Fruit fly (Drosophila melanogaster) whole organism, embryonic: Measurements from ENCODE around the gene Npc2f.

Experiments
- ATbp ChIP-seq: fragments of 200-800 bp; sonication (Bioruptor generic); optimal IDR thresholded peaks from 2 replicates; lab custom pipeline; 2017; ENCODE audit warnings: missing biosample characterization, mild to moderate bottlenecking, missing genetic modification characterization, missing genetic modification reagents
- CG10366 ChIP-seq: fragments of 200-800 bp; sonication (Bioruptor generic); IDR thresholded peaks from 2 replicates; pipeline ENCODE4 v1.3.6; 2022; ENCODE audit warnings: missing biosample characterization, missing genetic modification characterization
- CG10565 ChIP-seq: fragments of 200-800 bp; sonication (Bioruptor generic); optimal IDR thresholded peaks from 3 replicates; lab custom pipeline; 2016; ENCODE audit warnings: missing biosample characterization, mild to moderate bottlenecking, missing genetic modification characterization
- CG10979 ChIP-seq: fragments of 200-800 bp; sonication (Bioruptor generic); optimal IDR thresholded peaks from 2 replicates; lab custom pipeline; 2018; ENCODE audit warnings: missing biosample characterization, mild to moderate bottlenecking, missing genetic modification characterization, moderate library complexity
- CG11723 ChIP-seq: fragments of 200-800 bp; sonication (Bioruptor generic); optimal IDR thresholded peaks from 2 replicates; lab custom pipeline; 2017; ENCODE audit warnings: missing biosample characterization, mild to moderate bottlenecking, missing genetic modification characterization
- CG14014 ChIP-seq: fragments of 200-800 bp; sonication (Bioruptor generic); IDR thresholded peaks from 2 replicates; pipeline ENCODE4 v1.3.6; 2022; ENCODE audit warnings: missing biosample characterization, missing genetic modification characterization
- CG14050 ChIP-seq: fragments of 200-800 bp; sonication (Bioruptor generic); IDR thresholded peaks from 3 replicates; pipeline ENCODE4 v1.3.6; 2022; ENCODE audit warnings: missing biosample characterization, missing genetic modification characterization
- CG14860 ChIP-seq: fragments of 200-800 bp; sonication (Bioruptor generic); IDR thresholded peaks from 3 replicates; pipeline ENCODE4 v1.3.6; 2022; ENCODE audit warnings: missing biosample characterization, missing genetic modification characterization; ENCODE audit not compliant: partially characterized antibody
- CG15479 ChIP-seq: fragments of 200-800 bp; sonication (Bioruptor generic); optimal IDR thresholded peaks from 3 replicates; lab custom pipeline; 2019; ENCODE audit warnings: missing biosample characterization, mild to moderate bottlenecking, missing genetic modification characterization, moderate library complexity
- CG15514 ChIP-seq: fragments of 200-800 bp; sonication (Bioruptor generic); optimal IDR thresholded peaks from 3 replicates; lab custom pipeline; 2017; ENCODE audit warnings: missing biosample characterization, missing genetic modification characterization, mild to moderate bottlenecking, moderate library complexity, missing genetic modification reagents
- CG1602 ChIP-seq: fragments of 200-800 bp; sonication (Bioruptor generic); optimal IDR thresholded peaks from 3 replicates; lab custom pipeline; 2016; ENCODE audit warnings: missing biosample characterization, missing genetic modification characterization
- CG1647 ChIP-seq: fragments of 200-800 bp; sonication (Bioruptor generic); optimal IDR thresholded peaks from 3 replicates; lab custom pipeline; 2016; ENCODE audit warnings: missing biosample characterization, missing genetic modification characterization
- CG16863 ChIP-seq: fragments of 200-800 bp; sonication (Bioruptor generic); optimal IDR thresholded peaks from 3 replicates; lab custom pipeline; 2016; ENCODE audit warnings: missing biosample characterization, missing genetic modification characterization
- CG17612 ChIP-seq: fragments of 200-800 bp; sonication (Bioruptor generic); IDR thresholded peaks from 2 replicates; pipeline ENCODE4 v1.3.6; 2022; ENCODE audit warnings: missing biosample characterization, missing genetic modification characterization
- CG18619 ChIP-seq: fragments of 200-800 bp; sonication (Bioruptor generic); optimal IDR thresholded peaks from 3 replicates; lab custom pipeline; 2017; ENCODE audit warnings: missing biosample characterization, mild to moderate bottlenecking, missing genetic modification characterization
- CG2202 ChIP-seq: fragments of 200-800 bp; sonication (Bioruptor generic); optimal IDR thresholded peaks from 2 replicates; lab custom pipeline; 2018; ENCODE audit warnings: missing biosample characterization, mild to moderate bottlenecking, missing genetic modification characterization
- CG30020 ChIP-seq: fragments of 200-800 bp; optimal IDR thresholded peaks from 2 replicates; lab custom pipeline; 2019; ENCODE audit warnings: missing biosample characterization, mild to moderate bottlenecking, missing genetic modification characterization, moderate library complexity
- CG31388 ChIP-seq: fragments of 200-800 bp; sonication (Bioruptor generic); optimal IDR thresholded peaks from 2 replicates; lab custom pipeline; 2016; ENCODE audit warnings: missing biosample characterization, missing genetic modification characterization
- CG32767 ChIP-seq: fragments of 200-800 bp; sonication (Bioruptor generic); IDR thresholded peaks from 2 replicates; pipeline ENCODE4 v1.3.6; 2022; ENCODE audit warnings: missing biosample characterization, missing genetic modification characterization
- CG4707 ChIP-seq: fragments of 200-800 bp; sonication (Bioruptor generic); optimal IDR thresholded peaks from 2 replicates; lab custom pipeline; 2018; ENCODE audit warnings: missing biosample characterization, mild to moderate bottlenecking, missing genetic modification characterization, moderate library complexity
- CG5245 ChIP-seq: fragments of 200-800 bp; sonication (Bioruptor generic); optimal IDR thresholded peaks from 3 replicates; lab custom pipeline; 2016; ENCODE audit warnings: missing biosample characterization, missing genetic modification characterization
- CG8281 ChIP-seq: fragments of 200-800 bp; sonication (Bioruptor generic); optimal IDR thresholded peaks from 2 replicates; lab custom pipeline; 2018; ENCODE audit warnings: missing biosample characterization, mild to moderate bottlenecking, missing genetic modification characterization, moderate library complexity
- CG9215 ChIP-seq: fragments of 200-800 bp; sonication (Bioruptor generic); IDR thresholded peaks from 2 replicates; pipeline ENCODE4 v1.3.6; 2022; ENCODE audit warnings: missing biosample characterization, missing genetic modification characterization
- D19A ChIP-seq: fragments of 200-800 bp; optimal IDR thresholded peaks from 3 replicates; lab custom pipeline; 2019; ENCODE audit warnings: missing biosample characterization, mild to moderate bottlenecking, missing genetic modification characterization, moderate library complexity
- D19B ChIP-seq: fragments of 200-800 bp; sonication (Bioruptor generic); optimal IDR thresholded peaks from 2 replicates; lab custom pipeline; 2017; ENCODE audit warnings: missing biosample characterization, mild to moderate bottlenecking, missing genetic modification characterization
- H15 ChIP-seq: fragments of 200-800 bp; sonication (Bioruptor generic); IDR thresholded peaks from 3 replicates; pipeline ENCODE4 v1.3.6; 2022; ENCODE audit warnings: missing biosample characterization, missing genetic modification characterization
- Hr3 ChIP-seq: fragments of 200-800 bp; sonication (Bioruptor generic); optimal IDR thresholded peaks from 3 replicates; lab custom pipeline; 2016; ENCODE audit warnings: missing biosample characterization, missing genetic modification characterization
- Kr ChIP-seq: fragments of 200-800 bp; sonication (Bioruptor generic); optimal IDR thresholded peaks from 2 replicates; lab custom pipeline; 2017; ENCODE audit warnings: missing biosample characterization, mild to moderate bottlenecking, missing genetic modification characterization
- Mrtf ChIP-seq: fragments of 200-800 bp; sonication (Bioruptor generic); IDR thresholded peaks from 3 replicates; pipeline ENCODE4 v1.3.6; 2022; ENCODE audit warnings: missing biosample characterization, missing genetic modification characterization
- Poxn ChIP-seq: fragments of 200-800 bp; sonication (Bioruptor generic); IDR thresholded peaks from 2 replicates; pipeline ENCODE4 v1.3.6; 2022; ENCODE audit warnings: missing biosample characterization, missing genetic modification characterization
- Xbp1 ChIP-seq: fragments of 200-800 bp; sonication (Bioruptor generic); optimal IDR thresholded peaks from 3 replicates; lab custom pipeline; 2016; ENCODE audit warnings: missing biosample characterization, mild to moderate bottlenecking, missing genetic modification characterization
- bigmax ChIP-seq: fragments of 200-800 bp; sonication (Bioruptor generic); optimal IDR thresholded peaks from 2 replicates; lab custom pipeline; 2018; ENCODE audit warnings: missing biosample characterization, mild to moderate bottlenecking, missing genetic modification characterization
- bsh ChIP-seq, 2 experiments: fragments of 200-800 bp; sonication (Bioruptor generic); optimal IDR thresholded peaks; 2 replicates each; lab custom pipeline; 2017 to 2018; ENCODE audit warnings: mild to moderate bottlenecking in 2 of 2, missing biosample characterization in 2 of 2, missing genetic modification characterization in 2 of 2, moderate library complexity in 1 of 2
- btn ChIP-seq: fragments of 200-800 bp; sonication (Bioruptor generic); optimal IDR thresholded peaks from 2 replicates; lab custom pipeline; 2016; ENCODE audit warnings: missing biosample characterization, missing genetic modification characterization
- chn ChIP-seq: fragments of 200-800 bp; sonication (Bioruptor generic); optimal IDR thresholded peaks from 2 replicates; lab custom pipeline; 2016; ENCODE audit warnings: missing biosample characterization, missing genetic modification characterization
- corto ChIP-seq: fragments of 200-800 bp; sonication (Bioruptor generic); optimal IDR thresholded peaks from 2 replicates; lab custom pipeline; 2016; ENCODE audit warnings: missing biosample characterization, mild to moderate bottlenecking, missing genetic modification characterization, moderate library complexity
- crp ChIP-seq, 2 experiments: fragments of 200-800 bp; sonication (Bioruptor generic); optimal IDR thresholded peaks; 2 replicates in 1 of 2; 3 replicates in 1 of 2; lab custom pipeline; 2017; ENCODE audit warnings: missing biosample characterization in 2 of 2, missing genetic modification characterization in 2 of 2, mild to moderate bottlenecking in 1 of 2, moderate library complexity in 1 of 2
- da ChIP-seq: fragments of 200-800 bp; sonication (Bioruptor generic); optimal IDR thresholded peaks from 2 replicates; lab custom pipeline; 2016; ENCODE audit warnings: missing biosample characterization, missing genetic modification characterization
- dmrt11E ChIP-seq: fragments of 200-800 bp; sonication (Bioruptor generic); optimal IDR thresholded peaks from 3 replicates; lab custom pipeline; 2018; ENCODE audit warnings: missing biosample characterization, mild to moderate bottlenecking, missing genetic modification characterization, moderate library complexity
- ewg ChIP-seq: fragments of 200-800 bp; sonication (Bioruptor generic); optimal IDR thresholded peaks from 3 replicates; lab custom pipeline; 2017; ENCODE audit warnings: mild to moderate bottlenecking, missing biosample characterization, missing genetic modification reagents, missing genetic modification characterization
- gce ChIP-seq: fragments of 200-800 bp; sonication (Bioruptor generic); IDR thresholded peaks from 3 replicates; pipeline ENCODE4 v1.3.6; 2022; ENCODE audit warnings: missing biosample characterization, missing genetic modification characterization
- odd ChIP-seq: fragments of 200-800 bp; sonication (Bioruptor generic); optimal IDR thresholded peaks from 2 replicates; lab custom pipeline; 2017; ENCODE audit warnings: missing biosample characterization, mild to moderate bottlenecking, missing genetic modification characterization
- pum ChIP-seq: fragments of 200-800 bp; sonication (Bioruptor generic); optimal IDR thresholded peaks from 2 replicates; lab custom pipeline; 2016; ENCODE audit warnings: missing biosample characterization, missing genetic modification characterization
- repo ChIP-seq: fragments of 200-800 bp; sonication (Bioruptor generic); optimal IDR thresholded peaks from 2 replicates; lab custom pipeline; 2016; ENCODE audit warnings: missing biosample characterization, missing genetic modification characterization
- sens ChIP-seq: fragments of 200-800 bp; sonication (Bioruptor generic); peaks from one replicate; lab custom pipeline; 2016; ENCODE audit warnings: missing biosample characterization, missing genetic modification characterization
- so ChIP-seq: fragments of 200-800 bp; sonication (Bioruptor generic); IDR thresholded peaks from 3 replicates; pipeline ENCODE4 v1.3.6; 2022; ENCODE audit warnings: missing biosample characterization, missing genetic modification characterization
- tgo ChIP-seq: fragments of 200-800 bp; sonication (Bioruptor generic); IDR thresholded peaks from 3 replicates; pipeline ENCODE4 v1.3.6; 2022; ENCODE audit warnings: missing biosample characterization, missing genetic modification characterization
- trem ChIP-seq: fragments of 200-800 bp; optimal IDR thresholded peaks from 3 replicates; lab custom pipeline; 2019; ENCODE audit warnings: missing biosample characterization, mild to moderate bottlenecking, missing genetic modification characterization, moderate library complexity
- tx ChIP-seq: fragments of 200-800 bp; sonication (Bioruptor generic); optimal IDR thresholded peaks from 2 replicates; lab custom pipeline; 2016; ENCODE audit warnings: missing biosample characterization, missing genetic modification characterization
- zfh1 ChIP-seq: fragments of 200-800 bp; sonication (Bioruptor generic); IDR thresholded peaks from 3 replicates; pipeline ENCODE4 v1.3.6; 2022; ENCODE audit warnings: missing biosample characterization, missing genetic modification characterization

Gene Npc2f

dm6 chr3R:24141013-24141592, 3.4 kb downstream of the Npc2f start, which contains the start of gene Kal1:
Kal1 (plus strand) TSS chr3R:24141395.
- peak; percentile 59 for TF ChIP-seq CG9215 (GFP tag; lab: Robert Waterston, UW)
- no peak for TF ChIP-seq repo
- TF ChIP-seq ATbp (GFP tag; lab: Kevin White, UChicago): peak; percentile 96
- TF ChIP-seq corto (GFP tag; lab: Kevin White, UChicago): peak; percentile 94
- peak; percentile 87 for TF ChIP-seq Hr3 (GFP tag; lab: Kevin White, UChicago)
- TF ChIP-seq CG10979 (tag; lab: Kevin White, UChicago): peak; percentile 97
- TF ChIP-seq Xbp1: peak; percentile 86
- TF ChIP-seq tgo (GFP tag; lab: Robert Waterston, UW): peak; percentile 93
- peak; percentile 83 for TF ChIP-seq Mrtf (GFP tag; lab: Robert Waterston, UW)
- TF ChIP-seq zfh1 (GFP tag; lab: Robert Waterston, UW): peak; percentile 91
- peak; percentile 49 for TF ChIP-seq chn (GFP tag; lab: Kevin White, UChicago)
- peak; percentile 83; the same call in 1 of the 2 replicates for TF ChIP-seq CG14014 (GFP tag; lab: Robert Waterston, UW)
- TF ChIP-seq CG32767 (GFP tag; lab: Robert Waterston, UW): peak; percentile 95
- peak; percentile 93 for TF ChIP-seq D19A (tag; lab: Kevin White, UChicago)
- TF ChIP-seq CG11723 (GFP tag; lab: Kevin White, UChicago): peak; percentile 91
- peak; percentile 64 for TF ChIP-seq CG30020 (tag; lab: Kevin White, UChicago)
- no peak for TF ChIP-seq btn (GFP tag; lab: Kevin White, UChicago)
- peak; percentile 70 for TF ChIP-seq CG8281 (tag; lab: Kevin White, UChicago)
- TF ChIP-seq Poxn: no peak
- peak; percentile 44; the same call in 1 of the 2 replicates for TF ChIP-seq CG17612 (GFP tag; lab: Robert Waterston, UW)
- peak; percentile 45 for TF ChIP-seq CG16863 (GFP tag; lab: Kevin White, UChicago)
- peak; percentile 90 for TF ChIP-seq H15 (GFP tag; lab: Robert Waterston, UW)
- TF ChIP-seq CG18619 (GFP tag; lab: Kevin White, UChicago): peak; percentile 81
- peak; percentile 91 for TF ChIP-seq CG14050 (GFP tag; lab: Robert Waterston, UW)
- TF ChIP-seq CG15479 (GFP tag; lab: Kevin White, UChicago): no peak
- TF ChIP-seq D19B: peak; percentile 30
- TF ChIP-seq so (GFP tag; lab: Robert Waterston, UW): peak; percentile 97
- no peak for TF ChIP-seq da (GFP tag; lab: Kevin White, UChicago)
- TF ChIP-seq CG1647 (GFP tag; lab: Kevin White, UChicago): no peak
- TF ChIP-seq CG14860 (GFP tag; lab: Robert Waterston, UW): 0 out of 3 replicates have a peak, but pooled peaks have one; percentile 40
- TF ChIP-seq trem (tag; lab: Kevin White, UChicago): peak; percentile 93
- TF ChIP-seq CG15514 (GFP tag; lab: Kevin White, UChicago): peak; percentile 77
- TF ChIP-seq CG31388 (GFP tag; lab: Kevin White, UChicago): peak; percentile 58
- TF ChIP-seq sens (GFP tag; lab: Kevin White, UChicago): peak; percentile 96
- peak; percentile 93 for TF ChIP-seq dmrt11E (tag; lab: Kevin White, UChicago)
- peak; percentile 94 for TF ChIP-seq CG2202 (tag; lab: Kevin White, UChicago)
- TF ChIP-seq CG5245: peak; percentile 85
- peak; percentile 96 for TF ChIP-seq CG4707 (GFP tag; lab: Kevin White, UChicago)
- peak; percentile 34 for TF ChIP-seq pum (GFP tag; lab: Kevin White, UChicago)
- TF ChIP-seq bigmax (GFP tag; lab: Kevin White, UChicago): no peak
- peak; percentile 91 for TF ChIP-seq ewg (GFP tag; lab: Kevin White, UChicago)
- TF ChIP-seq gce (GFP tag; lab: Robert Waterston, UW): peak; percentile 86
- peak; percentile 92 for TF ChIP-seq CG10366 (GFP tag; lab: Robert Waterston, UW)
- TF ChIP-seq Kr: no peak
- peak; percentile 84 for TF ChIP-seq CG1602
- TF ChIP-seq odd: peak; percentile 94
- TF ChIP-seq CG10565 (GFP tag; lab: Kevin White, UChicago): peak; percentile 5
- no peak for TF ChIP-seq tx
- TF ChIP-seq bsh (GFP tag; optimal IDR thresholded peaks at IDR 0.05; lab: Kevin White, UChicago): peak; percentile 98
- peak in 1 of 2 experiments; percentile 52 for TF ChIP-seq crp (GFP tag; optimal IDR thresholded peaks at IDR 0.05; lab: Kevin White, UChicago)
